Fruit fly (Drosophila melanogaster) Kc167 (cell line): ENCODE data around the gene PVRAP.

Experiments
- Sin3A ChIP-seq: fragments of >200 bp; optimal IDR thresholded peaks from 2 replicates; lab custom pipeline; 2018; ENCODE audit warnings: missing external identifiers
- insv ChIP-seq: fragments of >200 bp; optimal IDR thresholded peaks from 3 replicates; lab custom pipeline; 2018; ENCODE audit warnings: missing external identifiers
- psq ChIP-seq: fragments of >200 bp; optimal IDR thresholded peaks from 2 replicates; lab custom pipeline; 2017; ENCODE audit warnings: missing external identifiers

DNA sequence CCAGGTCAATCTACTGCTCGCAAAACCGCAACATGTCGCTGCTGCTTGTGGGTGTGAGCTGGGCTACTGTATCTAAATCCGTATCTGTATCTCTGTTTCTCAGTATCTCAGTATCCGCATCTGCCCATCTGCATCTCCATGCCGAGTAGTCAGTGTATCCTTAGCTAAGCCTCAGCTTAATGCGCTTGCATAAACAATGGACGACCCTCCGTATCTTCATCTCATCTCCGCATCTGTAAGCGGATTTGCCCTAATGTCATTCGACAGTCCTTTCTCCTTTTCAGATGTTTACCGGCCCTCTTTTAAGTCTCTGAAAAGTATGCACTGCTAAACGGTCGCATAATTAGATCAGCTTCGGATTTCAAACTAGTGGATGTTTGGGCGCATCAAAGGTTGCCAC, 488 bp upstream of the PVRAP start:
- TF ChIP-seq psq (lab: Kevin White, UChicago) (no peak), Sin3A (lab: Kevin White, UChicago) (no peak), insv (no peak)
